Fruit fly (Drosophila melanogaster): Measurements from ENCODE around the gene Ugt37A1.

The Ugt37A1 gene

dm6 chr2L:20417597-20418286 is 43.8 kb upstream of the Ugt37A1 start (continued):
- no peak for TF ChIP-seq CG10669 (GFP tag; optimal IDR thresholded peaks at IDR 0.05)
- no peak for TF ChIP-seq ss (GFP tag; optimal IDR thresholded peaks at IDR 0.05)
- TF ChIP-seq CG34406 (GFP tag; optimal IDR thresholded peaks at IDR 0.05), result no peak
- no peak for TF ChIP-seq cyc (GFP tag; optimal IDR thresholded peaks at IDR 0.05)
- TF ChIP-seq fkh (GFP tag; optimal IDR thresholded peaks at IDR 0.05), result no peak
- TF ChIP-seq Hr39 (GFP tag; optimal IDR thresholded peaks at IDR 0.05), result no peak
- TF ChIP-seq CG6854 (GFP tag; optimal IDR thresholded peaks at IDR 0.05), result no peak
- no peak for TF ChIP-seq CG8632 (GFP tag; optimal IDR thresholded peaks at IDR 0.05)
- no peak for TF ChIP-seq Ets96B (tag; optimal IDR thresholded peaks at IDR 0.05)
- TF ChIP-seq dsx (GFP tag; optimal IDR thresholded peaks at IDR 0.05; ENCODE audit: poor library complexity, severe bottlenecking), result no peak
- no peak for TF ChIP-seq Lpt (GFP tag; optimal IDR thresholded peaks at IDR 0.05)
- TF ChIP-seq CG9139 (GFP tag; optimal IDR thresholded peaks at IDR 0.05), result no peak
- TF ChIP-seq CG32006 (GFP tag; optimal IDR thresholded peaks at IDR 0.05), result no peak
- TF ChIP-seq CG7368 (GFP tag; optimal IDR thresholded peaks at IDR 0.05), result no peak
- TF ChIP-seq CG6792 (GFP tag; optimal IDR thresholded peaks at IDR 0.05), result no peak
- TF ChIP-seq CG11762 (GFP tag; optimal IDR thresholded peaks at IDR 0.05; ENCODE audit: insufficient read depth), result no peak
- peak; percentile 74 for TF ChIP-seq Eip78C (GFP tag)
- peak; percentile 41 for TF ChIP-seq esn (GFP tag; optimal IDR thresholded peaks at IDR 0.05)
- TF ChIP-seq salr (GFP tag; optimal IDR thresholded peaks at IDR 0.05), result no peak
- no peak for TF ChIP-seq Ets21C (GFP tag; optimal IDR thresholded peaks at IDR 0.05)
- peak; percentile 60 for TF ChIP-seq vri (GFP tag; optimal IDR thresholded peaks at IDR 0.05)

DNA sequence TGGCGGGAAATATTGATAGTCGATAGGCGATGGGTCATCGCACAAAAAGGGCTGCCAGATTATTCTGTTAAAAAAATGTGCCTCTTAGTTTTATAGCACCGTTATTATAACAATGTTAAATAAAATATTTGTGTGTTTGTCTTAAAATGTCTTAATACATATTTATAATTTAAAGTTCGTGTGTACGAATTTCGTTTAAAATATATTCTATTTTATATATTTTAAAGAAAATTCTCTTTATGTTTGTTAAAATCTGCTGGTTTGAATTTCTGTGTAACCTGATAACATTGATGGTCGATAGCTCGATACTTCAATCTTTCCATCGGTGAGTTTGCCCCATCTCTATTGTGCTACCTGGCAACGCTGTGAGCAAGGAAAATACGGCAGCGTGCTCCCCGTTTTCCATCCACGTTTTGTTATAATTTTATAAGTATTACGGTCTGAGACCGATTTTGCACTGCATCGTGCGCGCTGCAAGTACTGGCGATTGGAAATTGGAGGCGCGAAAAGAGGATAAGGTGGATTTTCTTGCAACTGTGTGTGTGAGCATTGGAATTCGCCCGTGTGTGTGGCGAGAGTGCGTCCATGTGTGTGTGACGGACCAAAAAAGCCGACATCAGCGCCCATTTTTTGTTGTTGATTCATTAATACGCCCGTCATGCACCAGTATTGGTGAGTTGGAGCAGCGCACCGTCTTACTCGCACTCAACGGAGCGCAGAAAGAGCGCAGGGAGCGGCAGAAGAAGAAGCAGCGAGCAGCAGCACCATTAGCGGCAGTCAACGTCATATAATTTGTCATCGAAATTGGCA is 43.1 kb upstream of the Ugt37A1 start, which contains the start of the genes CG10949 and Arpc2:
Gene CG10949 (minus strand): TSS at position 165 of the 810 bp plus-strand sequence.
Gene Arpc2 (plus strand): TSS at position 304 of the 810 bp plus-strand sequence.
- no peak for TF ChIP-seq Hr38 (GFP tag; optimal IDR thresholded peaks at IDR 0.05)
- peak; percentile 43 for TF ChIP-seq Ets96B (tag; optimal IDR thresholded peaks at IDR 0.05)
- peak; percentile 5 for TF ChIP-seq Lpt (GFP tag; optimal IDR thresholded peaks at IDR 0.05)
- TF ChIP-seq fkh (GFP tag; optimal IDR thresholded peaks at IDR 0.05), result peak; percentile 49
- peak; percentile 58 for TF ChIP-seq eg (GFP tag; IDR thresholded peaks at IDR 0.05)
- no peak for TF ChIP-seq fd59A (GFP tag; optimal IDR thresholded peaks at IDR 0.05)
- TF ChIP-seq fd85E (GFP tag; optimal IDR thresholded peaks at IDR 0.05), result no peak
- TF ChIP-seq CG4318 (GFP tag; optimal IDR thresholded peaks at IDR 0.05), result peak; percentile 34
- no peak for TF ChIP-seq dac (GFP tag; optimal IDR thresholded peaks at IDR 0.05)
- peak; percentile 29 for TF ChIP-seq lz (GFP tag; optimal IDR thresholded peaks at IDR 0.05)
- TF ChIP-seq ss (GFP tag; optimal IDR thresholded peaks at IDR 0.05), result no peak
- peak; percentile 20 for TF ChIP-seq Smox (GFP tag; optimal IDR thresholded peaks at IDR 0.05)
- peak; percentile 54 for TF ChIP-seq OdsH (GFP tag; optimal IDR thresholded peaks at IDR 0.05)
- TF ChIP-seq CG16779 (tag; optimal IDR thresholded peaks at IDR 0.05), result no peak
- TF ChIP-seq Met (GFP tag; optimal IDR thresholded peaks at IDR 0.05), result peak; percentile 39
- TF ChIP-seq Sox15 (GFP tag; optimal IDR thresholded peaks at IDR 0.05), result no peak
- peak; percentile 71 for TF ChIP-seq CG32006 (GFP tag; optimal IDR thresholded peaks at IDR 0.05)
- peak; percentile 18 for TF ChIP-seq CG34406 (GFP tag; optimal IDR thresholded peaks at IDR 0.05)
- no peak for TF ChIP-seq CG3919 (GFP tag; optimal IDR thresholded peaks at IDR 0.05)
- TF ChIP-seq CG15336 (GFP tag; IDR thresholded peaks at IDR 0.05), result peak; percentile 16; the same call in 1 of the 2 replicates
- TF ChIP-seq CG31627 (GFP tag; optimal IDR thresholded peaks at IDR 0.05), result peak; percentile 5
- TF ChIP-seq CG1621 (tag; optimal IDR thresholded peaks at IDR 0.05), result no peak
- TF ChIP-seq svp (GFP tag), result no peak
- TF ChIP-seq CG11762 (GFP tag; optimal IDR thresholded peaks at IDR 0.05; ENCODE audit: insufficient read depth), result no peak
- peak; percentile 38 for TF ChIP-seq acj6 (GFP tag; optimal IDR thresholded peaks at IDR 0.05)
- TF ChIP-seq CG6792 (GFP tag; optimal IDR thresholded peaks at IDR 0.05), result peak; percentile 25
- TF ChIP-seq spab (GFP tag; optimal IDR thresholded peaks at IDR 0.05), result no peak
- TF ChIP-seq cyc (GFP tag; optimal IDR thresholded peaks at IDR 0.05), result no peak
- peak; percentile 23 for TF ChIP-seq pdm3 (GFP tag; optimal IDR thresholded peaks at IDR 0.05)
- TF ChIP-seq Gug (GFP tag; IDR thresholded peaks at IDR 0.05), result peak; percentile 61
- no peak for TF ChIP-seq CG6808 (GFP tag; optimal IDR thresholded peaks at IDR 0.05)
- TF ChIP-seq CG10669 (GFP tag; optimal IDR thresholded peaks at IDR 0.05), result peak; percentile 11
- no peak for TF ChIP-seq Eip93F (GFP tag; optimal IDR thresholded peaks at IDR 0.05)
- no peak for TF ChIP-seq CG11902 (GFP tag; optimal IDR thresholded peaks at IDR 0.05)
- no peak for TF ChIP-seq CG6276 (GFP tag; optimal IDR thresholded peaks at IDR 0.05)
- TF ChIP-seq salr (GFP tag; optimal IDR thresholded peaks at IDR 0.05), result peak in 1 of 2 experiments; percentile 20
- no peak for TF ChIP-seq vri (GFP tag; optimal IDR thresholded peaks at IDR 0.05)
